Fruit fly (Drosophila melanogaster) whole organism, wandering third instar larva: ENCODE results near the gene Cpsf5.

Source experiments
- Abd-B ChIP-seq: fragments of >200 bp; optimal IDR thresholded peaks from 2 replicates; lab custom pipeline; 2017; ENCODE audit warnings: missing biosample characterization, missing genetic modification characterization
- CG32264 ChIP-seq: fragments of 200-800 bp; sonication (Bioruptor generic); optimal IDR thresholded peaks from 2 replicates; lab custom pipeline; 2016; ENCODE audit warnings: missing biosample characterization, missing genetic modification characterization
- CG9705 ChIP-seq: fragments of 200-800 bp; sonication (Bioruptor generic); optimal IDR thresholded peaks from 2 replicates; lab custom pipeline; 2018; ENCODE audit warnings: missing biosample characterization, mild to moderate bottlenecking, missing genetic modification characterization
- CrebA ChIP-seq: fragments of 200-800 bp; sonication (Bioruptor generic); optimal IDR thresholded peaks from 2 replicates; lab custom pipeline; 2016; ENCODE audit warnings: missing biosample characterization, mild to moderate bottlenecking, missing genetic modification characterization, borderline replicate concordance
- Dfd ChIP-seq: fragments of >200 bp; optimal IDR thresholded peaks from 2 replicates; lab custom pipeline; 2017; ENCODE audit warnings: missing biosample characterization, missing genetic modification characterization
- Dif ChIP-seq: fragments of 200-275, 200-300 bp; sonication (Bioruptor generic); optimal IDR thresholded peaks from 2 replicates; lab custom pipeline; 2018; ENCODE audit warnings: missing biosample characterization, missing genetic modification characterization; ENCODE audit not compliant: partially characterized antibody
- GATAd ChIP-seq: sonication (Bioruptor generic); optimal IDR thresholded peaks from 2 replicates; lab custom pipeline; 2016; ENCODE audit warnings: missing biosample characterization, missing genetic modification characterization
- HLH106 ChIP-seq: fragments of 200-800 bp; optimal IDR thresholded peaks from 3 replicates; lab custom pipeline; 2019; ENCODE audit warnings: missing biosample characterization, mild to moderate bottlenecking, missing genetic modification characterization, moderate library complexity
- Hnf4 ChIP-seq: fragments of 200-800 bp; sonication (Bioruptor generic); optimal IDR thresholded peaks from 2 replicates; lab custom pipeline; 2016; ENCODE audit warnings: missing biosample characterization, mild to moderate bottlenecking, missing genetic modification characterization
- Hr78 ChIP-seq: fragments of >200 bp; optimal IDR thresholded peaks from 2 replicates; lab custom pipeline; 2017; ENCODE audit warnings: missing biosample characterization, missing genetic modification characterization
- Hr83 ChIP-seq: fragments of 200-300 bp; sonication (Bioruptor generic); optimal IDR thresholded peaks from 2 replicates; lab custom pipeline; 2016; ENCODE audit warnings: missing biosample characterization, mild to moderate bottlenecking, missing genetic modification characterization, moderate library complexity; ENCODE audit not compliant: poor library complexity, severe bottlenecking
- Jra ChIP-seq: sonication (Bioruptor generic); optimal IDR thresholded peaks from 2 replicates; lab custom pipeline; 2016; ENCODE audit warnings: missing biosample characterization, missing genetic modification characterization
- Mio ChIP-seq: sonication (Bioruptor generic); optimal IDR thresholded peaks from 2 replicates; lab custom pipeline; 2016; ENCODE audit warnings: missing biosample characterization, missing genetic modification characterization
- Myc ChIP-seq: fragments of >200 bp; optimal IDR thresholded peaks from 2 replicates; lab custom pipeline; 2017
- N ChIP-seq: fragments of >200 bp; optimal IDR thresholded peaks from 2 replicates; lab custom pipeline; 2018; ENCODE audit warnings: missing biosample characterization, missing external identifiers, missing genetic modification characterization
- OdsH ChIP-seq: fragments of 200-800 bp; sonication (Bioruptor generic); optimal IDR thresholded peaks from 2 replicates; lab custom pipeline; 2016; ENCODE audit warnings: missing biosample characterization, mild to moderate bottlenecking, missing genetic modification characterization
- Rel ChIP-seq, 2 experiments: fragments of 200-800 bp; sonication (Bioruptor generic) in 1 of 2; optimal IDR thresholded peaks; 2 replicates in 1 of 2; 3 replicates in 1 of 2; lab custom pipeline; 2016 to 2019; ENCODE audit warnings: mild to moderate bottlenecking in 2 of 2, missing biosample characterization in 2 of 2, missing genetic modification characterization in 2 of 2, moderate library complexity in 1 of 2
- Sp1 ChIP-seq: fragments of 200-800 bp; sonication (Bioruptor generic); optimal IDR thresholded peaks from 3 replicates; lab custom pipeline; 2019; ENCODE audit warnings: missing biosample characterization, mild to moderate bottlenecking, missing genetic modification characterization, moderate library complexity
- Vsx2 ChIP-seq: fragments of 200-300, 225-300 bp; sonication (Bioruptor generic); optimal IDR thresholded peaks from 2 replicates; lab custom pipeline; 2018; ENCODE audit warnings: missing biosample characterization, missing genetic modification characterization; ENCODE audit not compliant: partially characterized antibody
- br ChIP-seq: fragments of 200-800 bp; sonication (Bioruptor generic); optimal IDR thresholded peaks from 2 replicates; lab custom pipeline; 2016; ENCODE audit warnings: missing biosample characterization, missing genetic modification characterization
- brk ChIP-seq: fragments of 200-800 bp; sonication (Bioruptor generic); optimal IDR thresholded peaks from 2 replicates; lab custom pipeline; 2016; ENCODE audit warnings: missing biosample characterization, mild to moderate bottlenecking, missing genetic modification characterization
- dmrt93B ChIP-seq: fragments of 200-800 bp; sonication (Bioruptor generic); optimal IDR thresholded peaks from 2 replicates; lab custom pipeline; 2018; ENCODE audit warnings: missing biosample characterization, mild to moderate bottlenecking, missing genetic modification characterization
- ey ChIP-seq: fragments of 200-800 bp; sonication (Bioruptor generic); optimal IDR thresholded peaks from 2 replicates; lab custom pipeline; 2016; ENCODE audit warnings: missing biosample characterization, missing genetic modification characterization
- foxo ChIP-seq, 2 experiments: fragments of 200-800 bp; sonication (Bioruptor generic); optimal IDR thresholded peaks; 2 replicates in 1 of 2; 3 replicates in 1 of 2; lab custom pipeline; 2016 to 2017; ENCODE audit warnings: missing biosample characterization in 2 of 2, missing genetic modification characterization in 2 of 2
- fru ChIP-seq: fragments of 200-800 bp; sonication (Bioruptor generic); optimal IDR thresholded peaks from 3 replicates; lab custom pipeline; 2016; ENCODE audit warnings: missing biosample characterization, mild to moderate bottlenecking, missing genetic modification characterization
- h ChIP-seq: fragments of 200-800 bp; sonication (Bioruptor generic); optimal IDR thresholded peaks from 3 replicates; lab custom pipeline; 2016; ENCODE audit warnings: missing biosample characterization, mild to moderate bottlenecking, missing genetic modification characterization
- jim ChIP-seq: fragments of 175-275, 200-325 bp; sonication (Bioruptor generic); optimal IDR thresholded peaks from 2 replicates; lab custom pipeline; 2016; ENCODE audit warnings: missing biosample characterization, mild to moderate bottlenecking, missing genetic modification characterization
- lola ChIP-seq: fragments of >200 bp; optimal IDR thresholded peaks from 2 replicates; lab custom pipeline; 2017; ENCODE audit warnings: missing biosample characterization, missing genetic modification characterization
- pan ChIP-seq: fragments of >200 bp; optimal IDR thresholded peaks from 2 replicates; lab custom pipeline; 2017
- psq ChIP-seq: fragments of 200-800 bp; sonication (Bioruptor generic); optimal IDR thresholded peaks from 3 replicates; lab custom pipeline; 2017; ENCODE audit warnings: missing biosample characterization, mild to moderate bottlenecking, missing genetic modification characterization, moderate library complexity
- rgr ChIP-seq: fragments of 200-800 bp; sonication (Bioruptor generic); optimal IDR thresholded peaks from 3 replicates; lab custom pipeline; 2016; ENCODE audit warnings: missing biosample characterization, mild to moderate bottlenecking, missing genetic modification characterization
- sage ChIP-seq: fragments of 200-800 bp; sonication (Bioruptor generic); optimal IDR thresholded peaks from 2 replicates; lab custom pipeline; 2016; ENCODE audit warnings: missing biosample characterization, mild to moderate bottlenecking, missing genetic modification characterization
- sv ChIP-seq: fragments of 200-800 bp; sonication (Bioruptor generic); optimal IDR thresholded peaks from 3 replicates; lab custom pipeline; 2016; ENCODE audit warnings: missing biosample characterization, missing genetic modification characterization
- tai ChIP-seq: sonication (Bioruptor generic); optimal IDR thresholded peaks from 2 replicates; lab custom pipeline; 2016; ENCODE audit warnings: missing biosample characterization, missing genetic modification characterization
- usp ChIP-seq: fragments of >200 bp; optimal IDR thresholded peaks from 2 replicates; lab custom pipeline; 2017; ENCODE audit warnings: missing biosample characterization, missing genetic modification characterization
- woc ChIP-seq: sonication (Bioruptor generic); optimal IDR thresholded peaks from 2 replicates; lab custom pipeline; 2016; ENCODE audit warnings: missing biosample characterization, mild to moderate bottlenecking, missing genetic modification characterization

Cpsf5 gene

DNA sequence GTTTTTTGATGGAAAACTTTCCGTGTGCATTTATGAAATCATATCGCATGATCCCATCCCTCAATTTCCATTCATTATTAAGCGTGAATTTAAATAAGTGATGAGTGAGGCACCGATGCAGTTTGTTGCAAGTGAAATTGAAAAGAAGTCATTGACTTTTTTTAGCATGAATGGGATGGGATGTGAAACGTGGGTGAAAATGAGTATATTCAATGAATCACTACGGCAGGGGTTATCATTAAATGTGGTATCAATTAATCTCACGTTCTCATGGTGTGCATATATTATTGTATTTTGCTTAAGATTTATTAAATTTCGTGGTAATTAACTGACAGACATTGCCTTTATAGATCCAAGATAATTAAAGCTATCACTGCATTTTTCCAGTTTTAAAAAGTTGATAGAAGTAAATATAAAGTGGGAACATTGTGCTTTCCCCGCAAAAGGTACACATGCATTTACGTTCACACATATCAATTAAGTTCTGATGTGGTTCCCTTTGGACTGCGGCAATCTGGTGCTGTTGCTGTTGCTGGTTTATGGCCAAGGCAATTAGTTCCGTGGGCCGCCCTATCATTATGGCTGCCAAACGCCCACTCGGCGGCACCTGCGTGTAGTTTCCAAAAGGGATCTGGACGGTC is 19.4 kb upstream of the Cpsf5 start:
- TF ChIP-seq jim (GFP tag; lab: Kevin White, UChicago) = no peak
- TF ChIP-seq Jra = no peak
- no peak for TF ChIP-seq Hr78 (GFP tag; lab: Kevin White, UChicago)
- TF ChIP-seq h (GFP tag; lab: Kevin White, UChicago) = no peak
- TF ChIP-seq Rel (GFP tag; optimal IDR thresholded peaks at IDR 0.05; lab: Kevin White, UChicago) = no peak
- TF ChIP-seq Rel (tag; optimal IDR thresholded peaks at IDR 0.05; lab: Kevin White, UChicago) = peak; percentile 87
- no peak for TF ChIP-seq dmrt93B (GFP tag; lab: Kevin White, UChicago)
- TF ChIP-seq CG9705 = no peak

DNA sequence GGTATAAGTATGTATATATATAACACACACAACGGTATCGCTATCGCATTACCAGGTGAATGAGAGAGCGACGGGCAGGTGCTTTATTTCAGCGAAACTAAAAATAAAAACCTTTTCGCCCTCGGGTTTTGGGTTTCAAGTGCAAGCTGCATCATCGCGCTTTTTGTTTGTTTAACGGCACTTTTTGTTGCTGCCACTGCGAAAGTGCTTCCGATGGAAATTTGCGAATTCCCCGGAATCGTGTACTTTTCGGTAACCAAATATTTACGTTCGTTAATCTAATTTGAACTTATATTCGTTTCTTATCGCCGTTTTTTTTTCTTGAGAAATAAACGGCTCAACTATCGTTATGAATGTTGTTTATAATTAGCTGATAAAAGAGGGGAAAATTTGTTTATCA is 14.8 kb upstream of the Cpsf5 start:
- TF ChIP-seq Sp1 (GFP tag; lab: Kevin White, UChicago) (no peak), Rel (GFP tag; optimal IDR thresholded peaks at IDR 0.05; lab: Kevin White, UChicago) (no peak), Rel (tag; optimal IDR thresholded peaks at IDR 0.05; lab: Kevin White, UChicago) (peak; percentile 98)
- TF ChIP-seq, all 38 proteins: peak for 1

DNA sequence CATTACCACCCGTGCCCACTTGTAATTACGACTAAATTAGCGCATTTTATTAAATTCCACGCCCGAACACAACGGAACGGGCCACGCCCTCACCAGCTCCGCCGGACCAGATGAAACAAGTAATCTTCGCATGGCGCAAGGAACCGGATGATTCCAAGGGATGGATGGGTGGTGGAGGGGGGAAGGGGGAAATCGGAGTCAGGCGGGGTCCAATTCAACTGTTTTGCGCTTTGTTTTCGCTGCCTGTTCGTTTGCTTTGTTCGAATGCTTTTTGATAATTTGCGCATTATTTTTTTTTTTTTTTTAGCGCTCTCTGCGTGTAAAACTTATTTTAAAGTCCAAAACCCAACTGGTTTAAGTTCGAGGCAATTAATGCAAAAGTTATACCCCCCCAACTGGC is 14.1 kb upstream of the Cpsf5 start:
- TF ChIP-seq psq (GFP tag; lab: Kevin White, UChicago) (peak; percentile 76), Dfd (GFP tag; lab: Kevin White, UChicago) (peak; percentile 8), sage (GFP tag; lab: Kevin White, UChicago) (no peak)
- TF ChIP-seq, all 38 proteins: peak for 2

DNA sequence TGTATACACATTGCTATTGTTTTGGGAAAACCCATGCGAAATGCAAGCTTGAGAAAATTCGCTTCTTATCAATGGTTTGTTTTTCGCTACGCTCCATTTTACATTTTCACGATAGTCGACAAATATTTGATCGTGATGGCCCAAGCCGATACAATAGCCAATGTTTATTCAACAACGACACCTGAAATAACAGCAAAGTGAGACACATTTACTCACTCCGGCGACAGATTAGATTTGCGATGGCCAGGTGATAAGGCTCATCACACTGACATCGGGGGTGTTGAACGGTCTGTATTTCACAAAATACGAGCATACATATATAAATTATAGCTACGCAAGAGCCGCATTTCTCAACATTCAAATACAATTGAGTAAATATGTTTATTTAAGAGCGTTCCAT is 13.7 kb upstream of the Cpsf5 start:
- no peak for TF ChIP-seq sage (GFP tag; lab: Kevin White, UChicago)
- peak; percentile 75 for TF ChIP-seq h (GFP tag; lab: Kevin White, UChicago)
- TF ChIP-seq Mio (GFP tag; lab: Kevin White, UChicago) = no peak
- peak; percentile 23 for TF ChIP-seq brk
- TF ChIP-seq Hr83 (GFP tag; lab: Kevin White, UChicago) = peak; percentile 97
- peak; percentile 43 for TF ChIP-seq br
- TF ChIP-seq GATAd (GFP tag; lab: Kevin White, UChicago) = peak; percentile 8
- no peak for TF ChIP-seq psq (GFP tag; lab: Kevin White, UChicago)
- no peak for TF ChIP-seq Vsx2 (GFP tag; lab: Kevin White, UChicago)
- peak; percentile 20 for TF ChIP-seq fru (GFP tag; lab: Kevin White, UChicago)
- no peak for TF ChIP-seq Abd-B (GFP tag; lab: Kevin White, UChicago)
- TF ChIP-seq Dif (GFP tag; lab: Kevin White, UChicago) = no peak
- peak; percentile 55 for TF ChIP-seq OdsH (GFP tag; lab: Kevin White, UChicago)
- no peak for TF ChIP-seq sv
- no peak for TF ChIP-seq Myc
- peak; percentile 46 for TF ChIP-seq CG32264 (GFP tag; lab: Kevin White, UChicago)
- peak; percentile 68 for TF ChIP-seq rgr
- TF ChIP-seq tai (GFP tag; lab: Kevin White, UChicago) = peak; percentile 69
- no peak for TF ChIP-seq usp
- TF ChIP-seq Jra = peak; percentile 38
- TF ChIP-seq woc (GFP tag; lab: Kevin White, UChicago) = no peak
- no peak for TF ChIP-seq pan (lab: Kevin White, UChicago)
- peak; percentile 19 for TF ChIP-seq Rel (GFP tag; optimal IDR thresholded peaks at IDR 0.05; lab: Kevin White, UChicago)
- TF ChIP-seq Rel (tag; optimal IDR thresholded peaks at IDR 0.05; lab: Kevin White, UChicago) = peak; percentile 84
- no peak for TF ChIP-seq lola (GFP tag; lab: Kevin White, UChicago)
- TF ChIP-seq HLH106 (tag; lab: Kevin White, UChicago) = peak; percentile 11
- peak; percentile 20 for TF ChIP-seq ey (GFP tag; lab: Kevin White, UChicago)
- no peak for TF ChIP-seq CrebA (GFP tag; lab: Kevin White, UChicago)
- TF ChIP-seq Hr78 (GFP tag; lab: Kevin White, UChicago) = no peak
- no peak for TF ChIP-seq Dfd (GFP tag; lab: Kevin White, UChicago)
- TF ChIP-seq Sp1 (GFP tag; lab: Kevin White, UChicago) = peak; percentile 38
- no peak for TF ChIP-seq N
- TF ChIP-seq foxo (GFP tag; optimal IDR thresholded peaks at IDR 0.05; lab: Kevin White, UChicago) = peak in 1 of 2 experiments; percentile 51
- no peak for TF ChIP-seq dmrt93B (GFP tag; lab: Kevin White, UChicago)
- TF ChIP-seq Hnf4 (GFP tag; lab: Kevin White, UChicago) = peak; percentile 40
- TF ChIP-seq jim (GFP tag; lab: Kevin White, UChicago) = no peak
